Worm (Caenorhabditis elegans) whole organism, young adult: ENCODE results near the gene T19D2.3.
A peak's percentile ranks its signal among the peaks of the same experiment; 100 is the strongest.

Experiments used
- B0019.2 ChIP-seq: fragments of 200-800 bp; sonication (Bioruptor generic); conservative IDR thresholded peaks from 2 replicates; pipeline ENCODE4 v1.3.6; 2022; ENCODE audit warnings: missing genetic modification reagents, missing genetic modification characterization, missing compliant biosample characterization
- B0035.1 ChIP-seq: sonication (generic microtip); optimal IDR thresholded peaks from 2 replicates; lab custom pipeline; 2016; ENCODE audit warnings: missing genetic modification characterization, mild to moderate bottlenecking, missing compliant biosample characterization, missing genotype, missing genetic modification reagents
- C17E4.6 ChIP-seq: fragments of 200-800 bp; sonication (Bioruptor generic); IDR thresholded peaks from 2 replicates; pipeline ENCODE4 v1.3.6; 2022; ENCODE audit warnings: missing genetic modification reagents, missing genetic modification characterization, missing compliant biosample characterization
- F10E7.11 ChIP-seq: sonication (generic microtip); optimal IDR thresholded peaks from 2 replicates; lab custom pipeline; 2017; ENCODE audit warnings: mild to moderate bottlenecking, missing genetic modification characterization, moderate library complexity, missing compliant biosample characterization
- F39B2.1 ChIP-seq: fragments of 200-800 bp; sonication (Bioruptor generic); IDR thresholded peaks from 2 replicates; pipeline ENCODE4 v1.3.6; 2022; ENCODE audit warnings: missing genetic modification reagents, missing genetic modification characterization, missing compliant biosample characterization
- F49E8.2 ChIP-seq: sonication (generic microtip); optimal IDR thresholded peaks from 3 replicates; lab custom pipeline; 2017; ENCODE audit warnings: missing genetic modification characterization, mild to moderate bottlenecking, missing compliant biosample characterization, antibody characterized with exemption, moderate library complexity; ENCODE audit not compliant: insufficient read depth
- F55B11.4 ChIP-seq: sonication (generic microtip); optimal IDR thresholded peaks from 2 replicates; lab custom pipeline; 2016; ENCODE audit warnings: missing compliant biosample characterization, missing genetic modification characterization, borderline replicate concordance; ENCODE audit not compliant: insufficient read depth
- K12H6.12 ChIP-seq: fragments of 200-800 bp; sonication (Bioruptor generic); optimal IDR thresholded peaks from 2 replicates; lab custom pipeline; 2018; ENCODE audit warnings: mild to moderate bottlenecking, missing genetic modification characterization, missing compliant biosample characterization
- T07F8.4 ChIP-seq: sonication (generic microtip); optimal IDR thresholded peaks from 2 replicates; lab custom pipeline; 2016; ENCODE audit warnings: mild to moderate bottlenecking, missing genetic modification characterization, moderate library complexity, missing compliant biosample characterization
- T26A5.8 ChIP-seq: sonication (generic microtip); optimal IDR thresholded peaks from 2 replicates; lab custom pipeline; 2016; ENCODE audit warnings: missing genetic modification characterization, missing compliant biosample characterization
- ZK185.1 ChIP-seq: sonication (generic microtip); optimal IDR thresholded peaks from 2 replicates; lab custom pipeline; 2016; ENCODE audit warnings: mild to moderate bottlenecking, missing genetic modification characterization, missing compliant biosample characterization; ENCODE audit not compliant: poor library complexity, severe bottlenecking
- ama-1 ChIP-seq, 3 experiments: fragments of 150-350 bp in 1 of 3; sonication (generic microtip) in 2 of 3; optimal IDR thresholded peaks; 2 replicates each; lab custom pipeline; 2014 to 2018; ENCODE audit warnings: missing biosample characterization in 2 of 3, missing genetic modification characterization in 2 of 3, missing genetic modification reagents in 2 of 3
- athp-1 ChIP-seq: sonication (generic microtip); optimal IDR thresholded peaks from 2 replicates; lab custom pipeline; 2017; ENCODE audit warnings: mild to moderate bottlenecking, missing genetic modification characterization, missing compliant biosample characterization
- attf-3 ChIP-seq: fragments of 200-800 bp; sonication (Bioruptor generic); conservative IDR thresholded peaks from 2 replicates; pipeline ENCODE4 v1.3.6; 2022; ENCODE audit warnings: missing genetic modification reagents, missing genetic modification characterization, missing compliant biosample characterization
- attf-6 ChIP-seq: fragments of 200-800 bp; sonication (Bioruptor generic); IDR thresholded peaks from 2 replicates; pipeline ENCODE4 v1.3.6; 2022; ENCODE audit warnings: missing genetic modification reagents, missing genetic modification characterization, missing compliant biosample characterization
- ceh-79 ChIP-seq: sonication (generic microtip); optimal IDR thresholded peaks from 2 replicates; lab custom pipeline; 2017; ENCODE audit warnings: mild to moderate bottlenecking, missing genetic modification characterization, missing compliant biosample characterization
- ceh-91 ChIP-seq: fragments of 200-800 bp; sonication (Bioruptor generic); IDR thresholded peaks from 2 replicates; pipeline ENCODE4 v1.3.6; 2022; ENCODE audit warnings: missing genetic modification reagents, missing genetic modification characterization, missing compliant biosample characterization
- die-1 ChIP-seq: sonication (generic microtip); optimal IDR thresholded peaks from 2 replicates; lab custom pipeline; 2016; ENCODE audit warnings: missing genotype, mild to moderate bottlenecking, missing genetic modification characterization, missing compliant biosample characterization
- dox-1 ChIP-seq: fragments of 200-800 bp; sonication (Bioruptor generic); IDR thresholded peaks from 2 replicates; pipeline ENCODE4 v1.3.6; 2022; ENCODE audit warnings: missing genetic modification reagents, missing genetic modification characterization, missing compliant biosample characterization
- dpff-1 ChIP-seq: sonication (generic microtip); optimal IDR thresholded peaks from 2 replicates; lab custom pipeline; 2017; ENCODE audit warnings: mild to moderate bottlenecking, missing genetic modification characterization, missing compliant biosample characterization
- egl-18 ChIP-seq: fragments of 200-800 bp; sonication (Bioruptor generic); IDR thresholded peaks from 2 replicates; pipeline ENCODE4 v1.3.6; 2022; ENCODE audit warnings: missing genetic modification reagents, missing genetic modification characterization, missing compliant biosample characterization
- fkh-3 ChIP-seq: sonication (generic microtip); optimal IDR thresholded peaks from 2 replicates; lab custom pipeline; 2016; ENCODE audit warnings: mild to moderate bottlenecking, missing genetic modification characterization, missing compliant biosample characterization
- let-526 ChIP-seq: fragments of 200-800 bp; sonication (Bioruptor generic); IDR thresholded peaks from 2 replicates; pipeline ENCODE4 v1.3.6; 2022; ENCODE audit warnings: missing genetic modification reagents, missing genetic modification characterization, missing compliant biosample characterization
- let-607 ChIP-seq, 2 experiments: fragments of 200-800 bp in 1 of 2; sonication (Bioruptor generic) in 1 of 2; sonication (generic microtip) in 1 of 2; optimal IDR thresholded peaks; 2 replicates each; lab custom pipeline; 2016 to 2018; ENCODE audit warnings: mild to moderate bottlenecking in 2 of 2, missing compliant biosample characterization in 2 of 2, missing genetic modification characterization in 2 of 2, moderate library complexity in 2 of 2, missing genotype in 1 of 2
- lin-26 ChIP-seq: fragments of 200-800 bp; sonication (Bioruptor generic); IDR thresholded peaks from 2 replicates; pipeline ENCODE4 v1.3.6; 2022; ENCODE audit warnings: missing genetic modification reagents, missing genetic modification characterization, missing compliant biosample characterization
- lin-54 ChIP-seq: fragments of 200-800 bp; sonication (Bioruptor generic); optimal IDR thresholded peaks from 2 replicates; lab custom pipeline; 2018; ENCODE audit warnings: mild to moderate bottlenecking, missing genetic modification characterization, missing compliant biosample characterization
- lsy-27 ChIP-seq: sonication (generic microtip); optimal IDR thresholded peaks from 2 replicates; lab custom pipeline; 2017; ENCODE audit warnings: missing genetic modification characterization, mild to moderate bottlenecking, missing compliant biosample characterization, antibody characterized with exemption, missing genotype, borderline replicate concordance; ENCODE audit not compliant: insufficient read depth
- madf-10 ChIP-seq: sonication (generic microtip); optimal IDR thresholded peaks from 2 replicates; lab custom pipeline; 2016; ENCODE audit warnings: mild to moderate bottlenecking, missing genetic modification characterization, missing compliant biosample characterization
- madf-3 ChIP-seq: fragments of 200-800 bp; sonication (Bioruptor generic); IDR thresholded peaks from 2 replicates; pipeline ENCODE4 v1.3.6; 2022; ENCODE audit warnings: missing genetic modification reagents, missing genetic modification characterization, missing compliant biosample characterization
- madf-8 ChIP-seq: fragments of 200-800 bp; sonication (Bioruptor generic); conservative IDR thresholded peaks from 2 replicates; pipeline ENCODE4 v1.3.6; 2022; ENCODE audit warnings: missing genetic modification reagents, missing genetic modification characterization, missing compliant biosample characterization
- mel-28 ChIP-seq: sonication (generic microtip); optimal IDR thresholded peaks from 2 replicates; lab custom pipeline; 2016; ENCODE audit warnings: borderline replicate concordance, mild to moderate bottlenecking, missing genetic modification characterization, missing compliant biosample characterization
- nfyb-1 ChIP-seq: fragments of 200-800 bp; sonication (Bioruptor generic); IDR thresholded peaks from 2 replicates; pipeline ENCODE4 v1.3.6; 2022; ENCODE audit warnings: missing genetic modification reagents, missing genetic modification characterization, missing compliant biosample characterization
- nhr-179 ChIP-seq: sonication (generic microtip); optimal IDR thresholded peaks from 2 replicates; lab custom pipeline; 2016; ENCODE audit warnings: mild to moderate bottlenecking, missing genetic modification characterization, missing compliant biosample characterization
- nhr-80 ChIP-seq: sonication (generic microtip); optimal IDR thresholded peaks from 2 replicates; lab custom pipeline; 2016; ENCODE audit warnings: missing genetic modification characterization, missing compliant biosample characterization
- pha-4 ChIP-seq: fragments of 150-350 bp; sonication (generic microtip); optimal IDR thresholded peaks from 2 replicates; lab custom pipeline; 2014; ENCODE audit warnings: missing biosample characterization, missing genetic modification reagents, missing genetic modification characterization
- rcor-1 ChIP-seq: fragments of 200-800 bp; sonication (Bioruptor generic); IDR thresholded peaks from 2 replicates; pipeline ENCODE4 v1.3.6; 2022; ENCODE audit warnings: missing genetic modification reagents, missing genetic modification characterization, missing compliant biosample characterization
- repo-1 ChIP-seq: sonication (generic microtip); optimal IDR thresholded peaks from 2 replicates; lab custom pipeline; 2017; ENCODE audit warnings: mild to moderate bottlenecking, missing genetic modification characterization, missing compliant biosample characterization
- rpc-1 ChIP-seq, 2 experiments: fragments of 150-350 bp in 1 of 2; sonication (generic microtip) in 1 of 2; optimal IDR thresholded peaks; 2 replicates each; lab custom pipeline; 2014 to 2018; ENCODE audit warnings: missing biosample characterization in 1 of 2, missing genetic modification characterization in 1 of 2, missing genetic modification reagents in 1 of 2, missing genotype in 1 of 2
- sdz-38 ChIP-seq: sonication (generic microtip); optimal IDR thresholded peaks from 2 replicates; lab custom pipeline; 2016; ENCODE audit warnings: missing genotype, missing genetic modification characterization, missing compliant biosample characterization
- snpc-3.4 ChIP-seq: sonication (generic microtip); optimal IDR thresholded peaks from 2 replicates; lab custom pipeline; 2017; ENCODE audit warnings: missing genetic modification characterization, mild to moderate bottlenecking, missing compliant biosample characterization, antibody characterized with exemption, moderate library complexity, missing genotype, missing genetic modification reagents
- zfh-2 ChIP-seq: fragments of 200-800 bp; sonication (Bioruptor generic); conservative IDR thresholded peaks from 2 replicates; pipeline ENCODE4 v1.3.6; 2022; ENCODE audit warnings: missing genetic modification reagents, missing genetic modification characterization, missing compliant biosample characterization
- zim-3 ChIP-seq: sonication (generic microtip); optimal IDR thresholded peaks from 2 replicates; lab custom pipeline; 2017; ENCODE audit warnings: mild to moderate bottlenecking, missing genetic modification characterization, moderate library complexity, missing compliant biosample characterization
- ztf-18 ChIP-seq: sonication (generic microtip); optimal IDR thresholded peaks from 2 replicates; lab custom pipeline; 2016; ENCODE audit warnings: missing genotype, mild to moderate bottlenecking, missing genetic modification characterization, missing compliant biosample characterization
- ztf-22 ChIP-seq: fragments of 200-800 bp; sonication (Bioruptor generic); optimal IDR thresholded peaks from 2 replicates; lab custom pipeline; 2018; ENCODE audit warnings: mild to moderate bottlenecking, missing genetic modification characterization, moderate library complexity, missing compliant biosample characterization
- ztf-25 ChIP-seq: fragments of 200-800 bp; sonication (Bioruptor generic); IDR thresholded peaks from 2 replicates; pipeline ENCODE4 v1.3.6; 2022; ENCODE audit warnings: missing genetic modification reagents, missing genetic modification characterization, missing compliant biosample characterization
- ztf-26 ChIP-seq: sonication (generic microtip); optimal IDR thresholded peaks from 2 replicates; lab custom pipeline; 2017; ENCODE audit warnings: missing genetic modification characterization, missing compliant biosample characterization
- ztf-3 ChIP-seq: fragments of 200-800 bp; sonication (Bioruptor generic); optimal IDR thresholded peaks from 2 replicates; lab custom pipeline; 2018; ENCODE audit warnings: mild to moderate bottlenecking, missing genetic modification characterization, missing compliant biosample characterization

T19D2.3 gene

ce11 chrX:3969980-3970403, 30.9 kb downstream of the T19D2.3 start (continued):
- TF ChIP-seq ceh-91 (GFP tag; lab: Robert Waterston, UW), result peak; percentile 55
- peak; percentile 91 for TF ChIP-seq die-1 (tag; lab: Kevin White, UChicago)
- peak; percentile 81; the same call in 1 of the 2 replicates for TF ChIP-seq attf-6 (GFP tag; lab: Robert Waterston, UW)
- TF ChIP-seq madf-3, result 0 out of 2 replicates have a peak, but pooled peaks have one; percentile 68
- no peak for TF ChIP-seq ztf-3 (GFP tag; lab: Kevin White, UChicago)
- peak; percentile 37 to 46 for TF ChIP-seq let-607 (tag; optimal IDR thresholded peaks at IDR 0.05; lab: Kevin White, UChicago)
- TF ChIP-seq F10E7.11 (tag; lab: Kevin White, UChicago), result no peak
- TF ChIP-seq F55B11.4 (tag; lab: Kevin White, UChicago), result no peak
- TF ChIP-seq dox-1 (GFP tag; lab: Robert Waterston, UW), result peak; percentile 94
- peak; percentile 89 for TF ChIP-seq nfyb-1 (GFP tag; lab: Robert Waterston, UW)
- TF ChIP-seq B0019.2 (GFP tag; lab: Robert Waterston, UW), result peak; percentile 54; the same call in 1 of the 2 replicates
- peak; percentile 88 for TF ChIP-seq lin-26 (GFP tag; lab: Robert Waterston, UW)
- TF ChIP-seq let-526 (GFP tag; lab: Robert Waterston, UW), result 0 out of 2 replicates have a peak, but pooled peaks have one; percentile 14
- TF ChIP-seq nhr-80 (tag; lab: Kevin White, UChicago), result peak; percentile 47
- peak; percentile 83 for TF ChIP-seq ZK185.1 (tag; lab: Kevin White, UChicago)
- peak; percentile 63 for TF ChIP-seq mel-28 (tag; lab: Kevin White, UChicago)
- no peak for TF ChIP-seq madf-8 (GFP tag; lab: Robert Waterston, UW)
- TF ChIP-seq egl-18 (GFP tag; lab: Robert Waterston, UW), result 0 out of 2 replicates have a peak, but pooled peaks have one; percentile 70
- TF ChIP-seq madf-10 (tag; lab: Kevin White, UChicago), result peak; percentile 73
- no peak for TF ChIP-seq fkh-3 (tag; lab: Kevin White, UChicago)
- TF ChIP-seq T07F8.4 (tag; lab: Kevin White, UChicago), result peak; percentile 26
- TF ChIP-seq F39B2.1 (GFP tag; lab: Robert Waterston, UW), result no peak
- peak; percentile 86 for TF ChIP-seq zfh-2
- peak; percentile 82 for TF ChIP-seq C17E4.6
- TF ChIP-seq pha-4 (tag; lab: Kevin White, UChicago), result no peak
- TF ChIP-seq K12H6.12 (tag; lab: Kevin White, UChicago), result peak; percentile 43
- TF ChIP-seq T26A5.8 (tag; lab: Kevin White, UChicago), result peak; percentile 8
- no peak for TF ChIP-seq nhr-179 (tag; lab: Kevin White, UChicago)
- no peak for TF ChIP-seq ama-1 (optimal IDR thresholded peaks at IDR 0.05; lab: Kevin White, UChicago)
- TF ChIP-seq ama-1 (GFP tag; optimal IDR thresholded peaks at IDR 0.05; lab: Kevin White, UChicago), result peak in 1 of 2 experiments; percentile 43
- TF ChIP-seq dpff-1, result no peak
- TF ChIP-seq lin-54 (GFP tag; lab: Kevin White, UChicago), result peak; percentile 66
- TF ChIP-seq ztf-26 (tag; lab: Kevin White, UChicago), result peak; percentile 68
- TF ChIP-seq ztf-25, result peak; percentile 89
- TF ChIP-seq ztf-22 (GFP tag; lab: Kevin White, UChicago), result no peak
- peak; percentile 57 for TF ChIP-seq ztf-18 (tag; lab: Kevin White, UChicago)
- peak; percentile 70 for TF ChIP-seq athp-1
- TF ChIP-seq ceh-79 (tag; lab: Kevin White, UChicago), result peak; percentile 77
- TF ChIP-seq zim-3 (tag; lab: Kevin White, UChicago), result peak; percentile 47
- peak; percentile 37 for TF ChIP-seq F49E8.2
- peak; percentile 64 for TF ChIP-seq snpc-3.4
- no peak for TF ChIP-seq repo-1
- no peak for TF ChIP-seq sdz-38
- peak; percentile 61 for TF ChIP-seq B0035.1 (tag; lab: Kevin White, UChicago)
- peak; percentile 79 for TF ChIP-seq rpc-1 (optimal IDR thresholded peaks at IDR 0.05; lab: Kevin White, UChicago)
- peak; percentile 79 for TF ChIP-seq rpc-1 (tag; optimal IDR thresholded peaks at IDR 0.05; lab: Kevin White, UChicago)
- TF ChIP-seq attf-3 (GFP tag; lab: Robert Waterston, UW), result peak; percentile 66
- TF ChIP-seq rcor-1, result peak; percentile 90
- TF ChIP-seq lsy-27 (tag; lab: Kevin White, UChicago), result peak; percentile 38
